Worm (Caenorhabditis elegans): ENCODE data around the gene F08H9.3.

F08H9.3 gene

DNA sequence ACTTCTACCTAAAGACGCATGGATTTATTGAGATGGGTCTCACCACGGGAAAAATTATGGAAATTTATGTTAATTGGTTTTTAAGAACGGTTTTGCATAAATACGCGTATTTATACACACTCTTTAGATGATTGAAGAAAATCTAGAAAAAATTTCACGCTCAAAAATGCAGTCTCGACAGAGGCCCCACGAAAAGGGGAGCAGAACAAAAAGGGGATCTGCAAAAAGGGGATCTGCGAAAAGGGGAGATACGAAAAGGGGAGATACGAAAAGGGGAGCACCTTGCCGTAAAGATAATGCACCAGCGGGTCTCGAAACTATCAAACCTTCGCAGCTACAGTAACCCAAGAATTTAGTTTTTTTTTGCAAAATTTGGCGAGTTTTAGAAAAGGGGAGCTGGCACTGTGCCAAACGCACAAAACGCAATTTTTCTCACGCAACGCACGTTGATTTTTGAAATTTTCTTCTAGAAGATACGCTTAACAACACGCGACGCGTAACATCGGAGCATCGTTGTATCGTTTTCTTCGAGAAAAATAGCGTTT is 19.6 kb downstream of the F08H9.3 start:
- TF ChIP-seq C08G9.2 (tag; optimal IDR thresholded peaks at IDR 0.05) (peak; percentile 68), fax-1 (tag; optimal IDR thresholded peaks at IDR 0.05) (peak; percentile 25), zip-5 (tag; optimal IDR thresholded peaks at IDR 0.05) (peak; percentile 23), rnt-1 (tag; optimal IDR thresholded peaks at IDR 0.05) (peak; percentile 14), ceh-2 (tag; optimal IDR thresholded peaks at IDR 0.05) (peak; percentile 45), dmd-4 (tag; optimal IDR thresholded peaks at IDR 0.05; ENCODE audit: borderline replicate concordance) (peak; percentile 34), ceh-14 (tag; optimal IDR thresholded peaks at IDR 0.05) (peak; percentile 50), tbx-7 (tag; optimal IDR thresholded peaks at IDR 0.05) (peak; percentile 25), tbx-2 (tag; optimal IDR thresholded peaks at IDR 0.05) (peak; percentile 72), lim-6 (tag; optimal IDR thresholded peaks at IDR 0.05) (peak; percentile 50), ceh-31 (tag; optimal IDR thresholded peaks at IDR 0.05) (peak; percentile 83)

DNA sequence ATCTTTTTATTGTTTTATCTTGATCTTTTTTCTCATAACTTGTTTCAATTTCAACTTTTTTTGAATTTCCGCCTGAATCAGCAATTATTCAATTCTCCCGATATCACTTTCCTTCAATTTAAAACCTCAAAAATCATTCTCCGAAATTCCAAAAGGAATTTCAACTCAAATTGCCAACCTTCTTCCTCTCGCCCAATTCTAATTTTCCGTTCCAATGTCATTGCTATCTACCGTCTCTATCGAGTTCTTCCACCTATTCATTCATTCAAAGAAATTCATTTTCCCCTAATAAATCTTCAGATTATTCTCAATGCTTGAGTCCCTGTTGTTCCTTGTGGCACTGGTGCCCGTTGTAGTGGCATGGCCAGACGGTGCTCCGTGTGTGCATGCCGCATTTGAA is 22.3 kb downstream of the F08H9.3 start, which contains the start of gene F23B12.4:
Gene F23B12.4 (plus strand): TSS at position 301 of the 400 bp plus-strand sequence.
- TF ChIP-seq elt-4 (tag; optimal IDR thresholded peaks at IDR 0.05), result no peak
- TF ChIP-seq che-1 (tag; optimal IDR thresholded peaks at IDR 0.05), result no peak
- no peak for TF ChIP-seq unc-86 (tag; optimal IDR thresholded peaks at IDR 0.05)
- TF ChIP-seq ztf-16 (tag; optimal IDR thresholded peaks at IDR 0.05), result no peak
- TF ChIP-seq hlh-15 (tag; optimal IDR thresholded peaks at IDR 0.05), result no peak

DNA sequence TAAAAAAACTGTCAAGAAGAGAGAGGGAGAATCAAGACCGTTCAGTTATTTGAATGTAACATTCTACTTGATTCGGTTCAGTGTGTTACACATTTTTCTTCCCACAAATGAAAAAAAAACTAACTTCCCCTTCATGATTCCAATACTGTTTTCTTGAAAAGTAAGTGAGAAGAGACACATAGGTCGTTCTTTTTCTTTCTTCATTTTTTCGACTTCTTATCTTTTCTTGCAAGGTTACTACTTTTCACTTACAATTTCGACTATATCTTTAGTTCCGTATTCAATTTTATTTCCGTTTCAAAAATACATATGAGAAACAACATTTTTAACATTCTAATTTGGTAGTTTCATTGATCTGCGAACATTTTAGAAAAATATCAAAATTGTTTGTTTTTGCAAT is 23.9 kb downstream of the F08H9.3 start:
- TF ChIP-seq madf-2 (tag; optimal IDR thresholded peaks at IDR 0.05), result no peak
- TF ChIP-seq ceh-14 (tag; optimal IDR thresholded peaks at IDR 0.05), result no peak
- no peak for TF ChIP-seq nhr-232 (tag; optimal IDR thresholded peaks at IDR 0.05)
- TF ChIP-seq ceh-48 (tag; optimal IDR thresholded peaks at IDR 0.05), result no peak
- TF ChIP-seq ceh-19 (GFP tag; optimal IDR thresholded peaks at IDR 0.05), result no peak
- no peak for TF ChIP-seq unc-42 (tag; optimal IDR thresholded peaks at IDR 0.05)
- TF ChIP-seq odd-2 (tag; optimal IDR thresholded peaks at IDR 0.05), result no peak
- no peak for TF ChIP-seq hlh-6 (tag; optimal IDR thresholded peaks at IDR 0.05)

DNA sequence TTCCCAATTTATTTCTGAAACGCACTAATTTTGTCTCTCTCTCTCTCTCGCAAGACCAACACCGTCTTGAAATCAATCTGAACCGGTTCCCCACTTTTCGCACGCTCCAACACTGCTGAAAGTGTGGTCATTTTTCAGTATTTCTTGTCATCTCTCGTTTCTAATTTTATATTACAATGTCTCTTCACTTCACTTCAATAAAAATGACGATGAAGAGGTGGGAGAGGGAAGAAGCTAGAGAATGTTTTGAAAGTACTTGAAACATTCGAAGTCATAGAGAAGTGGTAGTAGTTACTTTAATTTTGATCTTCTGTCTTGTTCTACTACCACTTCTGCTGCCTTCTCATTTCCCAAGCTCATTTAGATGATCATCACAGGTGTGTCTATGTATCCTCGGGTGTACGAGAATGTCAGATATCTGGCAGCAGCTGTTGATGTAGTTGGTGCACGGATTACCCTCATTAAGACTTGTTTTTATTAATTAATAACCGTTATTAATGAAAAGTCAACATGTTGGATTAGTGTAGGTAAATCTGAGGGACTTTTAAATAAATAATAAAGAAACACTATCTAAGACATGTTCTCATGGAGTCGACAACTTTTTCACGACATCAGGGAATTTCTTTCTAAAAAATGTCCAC is 24.9 kb downstream of the F08H9.3 start:
- TF ChIP-seq hlh-6 (tag; optimal IDR thresholded peaks at IDR 0.05), result no peak

DNA sequence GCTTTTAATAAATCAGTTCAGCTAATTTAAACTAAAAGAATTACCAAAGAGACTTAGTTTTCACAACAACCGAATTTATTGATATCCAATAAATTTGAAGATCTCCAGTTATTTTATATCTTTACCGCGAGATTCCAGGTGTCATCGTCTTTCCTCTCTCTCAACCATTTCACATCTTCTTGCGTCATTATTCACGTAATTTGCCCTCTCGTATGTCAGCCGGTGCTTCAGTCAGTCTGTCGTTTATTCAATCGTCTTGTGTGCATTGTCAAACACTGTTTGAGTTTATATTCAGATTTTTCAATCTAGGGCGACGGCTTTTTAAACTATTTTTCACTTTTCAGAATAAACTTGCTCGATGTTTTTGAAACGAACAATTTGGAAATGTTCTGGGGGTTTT is 25.8 kb downstream of the F08H9.3 start:
- TF ChIP-seq ceh-45 (GFP tag; IDR thresholded peaks at IDR 0.05), result no peak
- TF ChIP-seq hlh-30 (tag; optimal IDR thresholded peaks at IDR 0.05; ENCODE audit: insufficient read depth), result no peak
- TF ChIP-seq unc-42 (tag; optimal IDR thresholded peaks at IDR 0.05), result no peak
- TF ChIP-seq fax-1 (tag; optimal IDR thresholded peaks at IDR 0.05), result no peak
- TF ChIP-seq ceh-22 (tag; optimal IDR thresholded peaks at IDR 0.05), result no peak
- no peak for TF ChIP-seq pros-1 (tag; optimal IDR thresholded peaks at IDR 0.05)
- no peak for TF ChIP-seq pha-4 (tag; optimal IDR thresholded peaks at IDR 0.05)
- no peak for TF ChIP-seq nhr-11 (tag; optimal IDR thresholded peaks at IDR 0.05)
- no peak for TF ChIP-seq sox-2 (GFP tag; IDR thresholded peaks at IDR 0.05)
- no peak for TF ChIP-seq ceh-34 (tag; optimal IDR thresholded peaks at IDR 0.05)
- no peak for TF ChIP-seq dve-1 (tag; optimal IDR thresholded peaks at IDR 0.05)
- no peak for TF ChIP-seq nfya-1 (tag; optimal IDR thresholded peaks at IDR 0.05)
- no peak for TF ChIP-seq fkh-10 (GFP tag; optimal IDR thresholded peaks at IDR 0.05)
- TF ChIP-seq C38D4.7 (GFP tag; optimal IDR thresholded peaks at IDR 0.05), result no peak
- no peak for TF ChIP-seq pat-9 (tag; optimal IDR thresholded peaks at IDR 0.05)
- TF ChIP-seq unc-55 (GFP tag; optimal IDR thresholded peaks at IDR 0.05), result no peak
- TF ChIP-seq nhr-232 (tag; optimal IDR thresholded peaks at IDR 0.05), result no peak
- TF ChIP-seq zip-5 (tag; optimal IDR thresholded peaks at IDR 0.05), result no peak
- no peak for TF ChIP-seq C08G9.2 (tag; optimal IDR thresholded peaks at IDR 0.05)

All from whole organism, late embryonic.